Comparison of ENCODE assay signal across 1 fruit fly cellular context in the genomic region with DNA sequence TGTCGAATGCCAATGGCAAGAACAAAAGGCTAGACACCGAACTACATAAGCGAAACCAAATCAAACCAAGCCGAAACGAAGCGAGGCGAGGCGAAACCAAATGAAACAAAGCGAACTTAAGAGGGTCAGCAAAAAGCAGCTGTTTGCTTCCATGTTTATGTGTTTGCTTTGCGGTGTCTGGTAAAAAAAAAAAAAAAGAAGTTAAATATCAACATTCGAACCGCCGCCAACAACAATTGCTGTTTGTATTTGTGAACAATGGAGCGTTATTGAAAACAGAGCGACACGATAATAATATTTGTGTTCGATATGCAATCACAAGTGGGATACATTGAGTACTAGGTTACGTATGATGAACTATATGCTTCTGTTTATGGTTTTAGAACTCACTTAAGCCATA.
A peak's percentile ranks its signal among the peaks of the same experiment; 100 is the strongest.
TF ChIP-seq lines count a peak whose summit lies in the region.

No protein-coding gene starts in this region.

TF ChIP-seq in whole organism, embryonic, 481 proteins besides CTCF, POLR2A, EP300 and RAD21 (continued from another document and continues in another):
- no peak for TF ChIP-seq NC2β (GFP tag; optimal IDR thresholded peaks at IDR 0.05; lab: Kevin White, UChicago)
- TF ChIP-seq Adf1 (GFP tag; IDR thresholded peaks at IDR 0.05; lab: Robert Waterston, UW), result no peak
- TF ChIP-seq Atf-2 (GFP tag; optimal IDR thresholded peaks at IDR 0.05; lab: Kevin White, UChicago), result no peak
- no peak for TF ChIP-seq insv (GFP tag; optimal IDR thresholded peaks at IDR 0.05; lab: Kevin White, UChicago)
- no peak for TF ChIP-seq Usf (GFP tag; optimal IDR thresholded peaks at IDR 0.05; lab: Kevin White, UChicago)
- no peak for TF ChIP-seq Mrtf (GFP tag; IDR thresholded peaks at IDR 0.05; lab: Robert Waterston, UW)
- no peak for TF ChIP-seq Sox100B (GFP tag; optimal IDR thresholded peaks at IDR 0.05; lab: Kevin White, UChicago)
- peak; percentile 36; the same call in 1 of the 2 replicates for TF ChIP-seq stc (GFP tag; IDR thresholded peaks at IDR 0.05; lab: Robert Waterston, UW)
- TF ChIP-seq Sox102F (GFP tag; optimal IDR thresholded peaks at IDR 0.05; lab: Kevin White, UChicago), result no peak
- no peak for TF ChIP-seq CG10979 (tag; optimal IDR thresholded peaks at IDR 0.05; lab: Kevin White, UChicago)
- no peak for TF ChIP-seq CG15601 (tag; optimal IDR thresholded peaks at IDR 0.05; lab: Kevin White, UChicago)
- no peak for TF ChIP-seq Deaf1 (tag; optimal IDR thresholded peaks at IDR 0.05; lab: Kevin White, UChicago)
- no peak for TF ChIP-seq gfzf (GFP tag; optimal IDR thresholded peaks at IDR 0.05; lab: Kevin White, UChicago)
- TF ChIP-seq CG2875 (GFP tag; optimal IDR thresholded peaks at IDR 0.05; lab: Kevin White, UChicago), result peak; percentile 9
- peak; percentile 62 for TF ChIP-seq CG13296 (GFP tag; optimal IDR thresholded peaks at IDR 0.05; lab: Kevin White, UChicago)
- no peak for TF ChIP-seq MESR4 (GFP tag; optimal IDR thresholded peaks at IDR 0.05; lab: Kevin White, UChicago)
- TF ChIP-seq row (GFP tag; IDR thresholded peaks at IDR 0.05; lab: Robert Waterston, UW), result no peak
- TF ChIP-seq Mad (GFP tag; optimal IDR thresholded peaks at IDR 0.05; lab: Kevin White, UChicago), result no peak
- no peak for TF ChIP-seq CG34376 (GFP tag; optimal IDR thresholded peaks at IDR 0.05; lab: Kevin White, UChicago)
- peak; percentile 3 for TF ChIP-seq Hand (GFP tag; optimal IDR thresholded peaks at IDR 0.05; lab: Kevin White, UChicago)
- no peak for TF ChIP-seq ewg (GFP tag; optimal IDR thresholded peaks at IDR 0.05; lab: Kevin White, UChicago)
- no peak for TF ChIP-seq sna (GFP tag; IDR thresholded peaks at IDR 0.05; lab: Robert Waterston, UW; ENCODE audit: partially characterized antibody)
- TF ChIP-seq CG8944 (GFP tag; optimal IDR thresholded peaks at IDR 0.05; lab: Kevin White, UChicago), result no peak
- no peak for TF ChIP-seq bcd (GFP tag; optimal IDR thresholded peaks at IDR 0.05; lab: Kevin White, UChicago)
- no peak for TF ChIP-seq zen2 (GFP tag; IDR thresholded peaks at IDR 0.05; lab: Robert Waterston, UW; ENCODE audit: partially characterized antibody)
- no peak for TF ChIP-seq CG6175 (GFP tag; IDR thresholded peaks at IDR 0.05; lab: Robert Waterston, UW)
- no peak for TF ChIP-seq Jarid2 (GFP tag; optimal IDR thresholded peaks at IDR 0.05; lab: Kevin White, UChicago)
- no peak for TF ChIP-seq CG2199 (GFP tag; IDR thresholded peaks at IDR 0.05; lab: Robert Waterston, UW)
- TF ChIP-seq Ada2b (GFP tag; IDR thresholded peaks at IDR 0.05; lab: Robert Waterston, UW), result no peak
- TF ChIP-seq Atf6 (GFP tag; IDR thresholded peaks at IDR 0.05; lab: Robert Waterston, UW), result peak; percentile 77
- no peak for TF ChIP-seq Bgb (GFP tag; IDR thresholded peaks at IDR 0.05; lab: Robert Waterston, UW; ENCODE audit: partially characterized antibody)
- TF ChIP-seq trem (tag; optimal IDR thresholded peaks at IDR 0.05; lab: Kevin White, UChicago), result no peak
- no peak for TF ChIP-seq vnd (GFP tag; IDR thresholded peaks at IDR 0.05; lab: Robert Waterston, UW; ENCODE audit: partially characterized antibody)
- TF ChIP-seq CG14965 (GFP tag; optimal IDR thresholded peaks at IDR 0.05; lab: Kevin White, UChicago; ENCODE audit: borderline replicate concordance), result no peak
- peak; percentile 7 for TF ChIP-seq jumu (GFP tag; optimal IDR thresholded peaks at IDR 0.05; lab: Kevin White, UChicago)
- no peak for TF ChIP-seq CG42726 (GFP tag; IDR thresholded peaks at IDR 0.05; lab: Robert Waterston, UW; ENCODE audit: partially characterized antibody)
- TF ChIP-seq CG9437 (GFP tag; optimal IDR thresholded peaks at IDR 0.05; lab: Kevin White, UChicago), result no peak
- no peak for TF ChIP-seq Dref (GFP tag; IDR thresholded peaks at IDR 0.05; lab: Robert Waterston, UW)
- TF ChIP-seq hbn (GFP tag; IDR thresholded peaks at IDR 0.05; lab: Robert Waterston, UW; ENCODE audit: partially characterized antibody), result no peak
- no peak for TF ChIP-seq gro (GFP tag; optimal IDR thresholded peaks at IDR 0.05; lab: Kevin White, UChicago)
- no peak for TF ChIP-seq wdn (GFP tag; IDR thresholded peaks at IDR 0.05; lab: Robert Waterston, UW)
- no peak for TF ChIP-seq pan (optimal IDR thresholded peaks at IDR 0.05; lab: Kevin White, UChicago)
- TF ChIP-seq pan (GFP tag; optimal IDR thresholded peaks at IDR 0.05 in 1 of 2, IDR thresholded peaks at IDR 0.05 in 1 of 2), result no peak
- TF ChIP-seq CG16779 (GFP tag; IDR thresholded peaks at IDR 0.05; lab: Robert Waterston, UW), result no peak
- no peak for TF ChIP-seq CG13123 (GFP tag; optimal IDR thresholded peaks at IDR 0.05; lab: Kevin White, UChicago)
- no peak for TF ChIP-seq gt (GFP tag; IDR thresholded peaks at IDR 0.05; lab: Robert Waterston, UW)
- peak; percentile 11 for TF ChIP-seq pnt (GFP tag; optimal IDR thresholded peaks at IDR 0.05; lab: Kevin White, UChicago)
- TF ChIP-seq E2f2 (GFP tag; IDR thresholded peaks at IDR 0.05; lab: Robert Waterston, UW), result no peak
- TF ChIP-seq luna (GFP tag; optimal IDR thresholded peaks at IDR 0.05; lab: Kevin White, UChicago), result no peak
- peak; percentile 47 for TF ChIP-seq CG12071 (GFP tag; optimal IDR thresholded peaks at IDR 0.05; lab: Kevin White, UChicago)
- TF ChIP-seq CG4820 (GFP tag; optimal IDR thresholded peaks at IDR 0.05; lab: Kevin White, UChicago), result no peak
- TF ChIP-seq croc (GFP tag; conservative IDR thresholded peaks at IDR 0.05; lab: Robert Waterston, UW), result no peak
- TF ChIP-seq Sin3A (optimal IDR thresholded peaks at IDR 0.05; lab: Kevin White, UChicago), result no peak
- no peak for TF ChIP-seq dpn (GFP tag; optimal IDR thresholded peaks at IDR 0.05; lab: Kevin White, UChicago)
- peak; percentile 61; the same call in 1 of the 2 replicates for TF ChIP-seq sob (GFP tag; IDR thresholded peaks at IDR 0.05; lab: Robert Waterston, UW)
- peak; percentile 12 for TF ChIP-seq HHEX (GFP tag; optimal IDR thresholded peaks at IDR 0.05; lab: Kevin White, UChicago)
- peak; percentile 39 for TF ChIP-seq CG9876 (GFP tag; optimal IDR thresholded peaks at IDR 0.05; lab: Kevin White, UChicago)
- TF ChIP-seq CG17361 (GFP tag; IDR thresholded peaks at IDR 0.05; lab: Robert Waterston, UW), result no peak
- no peak for TF ChIP-seq tx (GFP tag; optimal IDR thresholded peaks at IDR 0.05; lab: Kevin White, UChicago)
- no peak for TF ChIP-seq hkb (optimal IDR thresholded peaks at IDR 0.05; lab: Kevin White, UChicago)
- TF ChIP-seq hkb (GFP tag; IDR thresholded peaks at IDR 0.05; lab: Robert Waterston, UW), result no peak
- no peak for TF ChIP-seq emc (GFP tag; optimal IDR thresholded peaks at IDR 0.05; lab: Kevin White, UChicago)
- no peak for TF ChIP-seq gsb (GFP tag; IDR thresholded peaks at IDR 0.05; lab: Robert Waterston, UW)
- peak; percentile 1 for TF ChIP-seq CG11504 (tag; optimal IDR thresholded peaks at IDR 0.05; lab: Kevin White, UChicago)
- TF ChIP-seq CG14441 (GFP tag; IDR thresholded peaks at IDR 0.05; lab: Robert Waterston, UW), result no peak; the same call in 1 of the 2 replicates
- no peak for TF ChIP-seq sisA (GFP tag; IDR thresholded peaks at IDR 0.05; lab: Robert Waterston, UW)
- TF ChIP-seq CG10654 (GFP tag; optimal IDR thresholded peaks at IDR 0.05; lab: Kevin White, UChicago), result no peak
- no peak for TF ChIP-seq Gug (GFP tag; IDR thresholded peaks at IDR 0.05; lab: Robert Waterston, UW)
- TF ChIP-seq CG10431 (GFP tag; optimal IDR thresholded peaks at IDR 0.05; lab: Kevin White, UChicago), result no peak
- peak; percentile 64 for TF ChIP-seq CG18599 (GFP tag; optimal IDR thresholded peaks at IDR 0.05; lab: Kevin White, UChicago)
- TF ChIP-seq dati (GFP tag; IDR thresholded peaks at IDR 0.05; lab: Robert Waterston, UW), result no peak
- peak in 1 of 2 experiments; percentile 10 for TF ChIP-seq bsh (GFP tag; optimal IDR thresholded peaks at IDR 0.05; lab: Kevin White, UChicago)
- TF ChIP-seq CG17802 (tag; optimal IDR thresholded peaks at IDR 0.05; lab: Kevin White, UChicago), result no peak
- no peak for TF ChIP-seq CG8281 (tag; optimal IDR thresholded peaks at IDR 0.05; lab: Kevin White, UChicago)
- TF ChIP-seq gcm (GFP tag; optimal IDR thresholded peaks at IDR 0.05; lab: Kevin White, UChicago), result no peak
- TF ChIP-seq CG13775 (GFP tag; optimal IDR thresholded peaks at IDR 0.05; lab: Kevin White, UChicago), result no peak
- peak; percentile 6 for TF ChIP-seq CG11398 (GFP tag; optimal IDR thresholded peaks at IDR 0.05; lab: Kevin White, UChicago)
- TF ChIP-seq CG17385 (GFP tag; optimal IDR thresholded peaks at IDR 0.05; lab: Kevin White, UChicago), result peak; percentile 25
- TF ChIP-seq unpg (GFP tag; optimal IDR thresholded peaks at IDR 0.05; lab: Kevin White, UChicago), result peak; percentile 25
- TF ChIP-seq lilli (GFP tag; optimal IDR thresholded peaks at IDR 0.05; lab: Kevin White, UChicago), result no peak
- no peak for TF ChIP-seq Antp (GFP tag; optimal IDR thresholded peaks at IDR 0.05; lab: Kevin White, UChicago)
- TF ChIP-seq run (tag; optimal IDR thresholded peaks at IDR 0.05; lab: Kevin White, UChicago), result no peak
- no peak for TF ChIP-seq chn (GFP tag; optimal IDR thresholded peaks at IDR 0.05; lab: Kevin White, UChicago)
- no peak for TF ChIP-seq CG3847 (GFP tag; IDR thresholded peaks at IDR 0.05; lab: Robert Waterston, UW)
- no peak for TF ChIP-seq bigmax (GFP tag; optimal IDR thresholded peaks at IDR 0.05; lab: Kevin White, UChicago)
- TF ChIP-seq Stat92E (GFP tag; optimal IDR thresholded peaks at IDR 0.05; lab: Kevin White, UChicago), result no peak
- no peak for TF ChIP-seq YL-1 (GFP tag; optimal IDR thresholded peaks at IDR 0.05; lab: Kevin White, UChicago)
- TF ChIP-seq CG1832 (GFP tag; optimal IDR thresholded peaks at IDR 0.05; lab: Kevin White, UChicago), result no peak
- peak; percentile 41 for TF ChIP-seq CG7987 (GFP tag; optimal IDR thresholded peaks at IDR 0.05; lab: Kevin White, UChicago)
- TF ChIP-seq toy (GFP tag; IDR thresholded peaks at IDR 0.05; lab: Robert Waterston, UW), result peak; percentile 38; the same call in 1 of the 2 replicates
- no peak for TF ChIP-seq so (GFP tag; IDR thresholded peaks at IDR 0.05; lab: Robert Waterston, UW)
- no peak for TF ChIP-seq tap (tag; optimal IDR thresholded peaks at IDR 0.05; lab: Kevin White, UChicago)
- TF ChIP-seq Opbp (GFP tag; IDR thresholded peaks at IDR 0.05; lab: Robert Waterston, UW; ENCODE audit: partially characterized antibody), result no peak
- TF ChIP-seq Doc3 (GFP tag; IDR thresholded peaks at IDR 0.05; lab: Robert Waterston, UW; ENCODE audit: partially characterized antibody), result no peak
- no peak for TF ChIP-seq kah (GFP tag; optimal IDR thresholded peaks at IDR 0.05; lab: Kevin White, UChicago)
- TF ChIP-seq mirr (GFP tag; optimal IDR thresholded peaks at IDR 0.05; lab: Kevin White, UChicago), result peak; percentile 38
- no peak for TF ChIP-seq CG11085 (GFP tag; IDR thresholded peaks at IDR 0.05; lab: Robert Waterston, UW)
- TF ChIP-seq Lhr (GFP tag; optimal IDR thresholded peaks at IDR 0.05; lab: Kevin White, UChicago), result no peak
- TF ChIP-seq phol (tag; optimal IDR thresholded peaks at IDR 0.05; lab: Kevin White, UChicago), result no peak
- TF ChIP-seq org-1 (GFP tag; optimal IDR thresholded peaks at IDR 0.05; lab: Kevin White, UChicago), result peak; percentile 31
- no peak for TF ChIP-seq chinmo (GFP tag; IDR thresholded peaks at IDR 0.05; lab: Robert Waterston, UW; ENCODE audit: partially characterized antibody)
- TF ChIP-seq Trl (optimal IDR thresholded peaks at IDR 0.05; lab: Kevin White, UChicago), result no peak
- TF ChIP-seq Trl (GFP tag; optimal IDR thresholded peaks at IDR 0.05; lab: Kevin White, UChicago), result peak; percentile 48
- TF ChIP-seq twi (tag; optimal IDR thresholded peaks at IDR 0.05; lab: Kevin White, UChicago), result no peak
- TF ChIP-seq slbo (GFP tag; IDR thresholded peaks at IDR 0.05; lab: Robert Waterston, UW), result no peak
- TF ChIP-seq grau (tag; optimal IDR thresholded peaks at IDR 0.05; lab: Kevin White, UChicago), result no peak
- no peak for TF ChIP-seq zfh1 (GFP tag; IDR thresholded peaks at IDR 0.05; lab: Robert Waterston, UW)
- TF ChIP-seq CG11456 (GFP tag; IDR thresholded peaks at IDR 0.05; lab: Robert Waterston, UW), result no peak
- peak; percentile 43 for TF ChIP-seq tup (GFP tag; optimal IDR thresholded peaks at IDR 0.05; lab: Kevin White, UChicago)
- TF ChIP-seq CG1792 (GFP tag; optimal IDR thresholded peaks at IDR 0.05; lab: Kevin White, UChicago), result no peak
- TF ChIP-seq inv (GFP tag; IDR thresholded peaks at IDR 0.05; lab: Robert Waterston, UW; ENCODE audit: partially characterized antibody), result no peak
- peak; percentile 24 for TF ChIP-seq scrt (GFP tag; optimal IDR thresholded peaks at IDR 0.05; lab: Kevin White, UChicago)
- peak; percentile 39 for TF ChIP-seq CG33557 (GFP tag; optimal IDR thresholded peaks at IDR 0.05; lab: Kevin White, UChicago)
- no peak for TF ChIP-seq Spps (tag; optimal IDR thresholded peaks at IDR 0.05; lab: Kevin White, UChicago)
- TF ChIP-seq peb (GFP tag; IDR thresholded peaks at IDR 0.05; lab: Robert Waterston, UW), result no peak
- no peak for TF ChIP-seq CG3995 (GFP tag; optimal IDR thresholded peaks at IDR 0.05; lab: Kevin White, UChicago)
- TF ChIP-seq BtbVII (GFP tag; optimal IDR thresholded peaks at IDR 0.05; lab: Kevin White, UChicago), result peak; percentile 65
- no peak for TF ChIP-seq ci (GFP tag; IDR thresholded peaks at IDR 0.05; lab: Robert Waterston, UW)
- TF ChIP-seq Pdp1 (GFP tag; optimal IDR thresholded peaks at IDR 0.05; lab: Kevin White, UChicago), result no peak
- no peak for TF ChIP-seq en (GFP tag; optimal IDR thresholded peaks at IDR 0.05; lab: Kevin White, UChicago)
- TF ChIP-seq Lim3 (GFP tag; IDR thresholded peaks at IDR 0.05; lab: Robert Waterston, UW), result no peak
- no peak for TF ChIP-seq CG4617 (GFP tag; optimal IDR thresholded peaks at IDR 0.05; lab: Kevin White, UChicago; ENCODE audit: borderline replicate concordance)
- TF ChIP-seq CG1603 (tag; optimal IDR thresholded peaks at IDR 0.05; lab: Kevin White, UChicago), result peak; percentile 10
- TF ChIP-seq CG15073 (GFP tag; optimal IDR thresholded peaks at IDR 0.05; lab: Kevin White, UChicago), result no peak
- TF ChIP-seq dimm (GFP tag; IDR thresholded peaks at IDR 0.05; lab: Robert Waterston, UW), result no peak
- peak; percentile 58 for TF ChIP-seq ATbp (GFP tag; optimal IDR thresholded peaks at IDR 0.05; lab: Kevin White, UChicago)
- no peak for TF ChIP-seq CG2116 (GFP tag; optimal IDR thresholded peaks at IDR 0.05; lab: Kevin White, UChicago)
- peak; percentile 44; the same call in 1 of the 2 replicates for TF ChIP-seq Xrp1 (GFP tag; IDR thresholded peaks at IDR 0.05; lab: Robert Waterston, UW)
- TF ChIP-seq ato (GFP tag; IDR thresholded peaks at IDR 0.05; lab: Robert Waterston, UW; ENCODE audit: partially characterized antibody), result no peak
- TF ChIP-seq CG6272 (GFP tag; IDR thresholded peaks at IDR 0.05; lab: Robert Waterston, UW), result no peak
- TF ChIP-seq CG17568 (GFP tag; optimal IDR thresholded peaks at IDR 0.05; lab: Kevin White, UChicago), result peak; percentile 71
- peak; percentile 20 for TF ChIP-seq her (GFP tag; optimal IDR thresholded peaks at IDR 0.05; lab: Kevin White, UChicago)
